Worm (Caenorhabditis elegans) whole organism, young adult: ENCODE measurements around the gene W03F9.1.
A peak's percentile ranks its signal among the peaks of the same experiment; 100 is the strongest.

Experiments used
- D2030.7 ChIP-seq: fragments of 200-800 bp; sonication (Bioruptor generic); IDR thresholded peaks from 2 replicates; pipeline ENCODE4 v1.3.6; 2022; ENCODE audit warnings: missing genetic modification reagents, missing genetic modification characterization, missing compliant biosample characterization
- F23B12.7 ChIP-seq: sonication (generic microtip); optimal IDR thresholded peaks from 2 replicates; lab custom pipeline; 2017; ENCODE audit warnings: missing genetic modification characterization, mild to moderate bottlenecking, missing compliant biosample characterization, antibody characterized with exemption, moderate library complexity; ENCODE audit not compliant: insufficient read depth
- F33H1.4 ChIP-seq: fragments of 200-800 bp; sonication (Bioruptor generic); IDR thresholded peaks from 2 replicates; pipeline ENCODE4 v1.3.6; 2022; ENCODE audit warnings: missing genetic modification reagents, missing genetic modification characterization, missing compliant biosample characterization
- F37B4.10 ChIP-seq: fragments of 200-800 bp; sonication (Bioruptor generic); IDR thresholded peaks from 2 replicates; pipeline ENCODE4 v1.3.6; 2022; ENCODE audit warnings: missing genetic modification characterization, missing compliant biosample characterization
- F49E8.2 ChIP-seq: sonication (generic microtip); optimal IDR thresholded peaks from 3 replicates; lab custom pipeline; 2017; ENCODE audit warnings: missing genetic modification characterization, mild to moderate bottlenecking, missing compliant biosample characterization, antibody characterized with exemption, moderate library complexity; ENCODE audit not compliant: insufficient read depth
- K12H6.12 ChIP-seq: fragments of 200-800 bp; sonication (Bioruptor generic); optimal IDR thresholded peaks from 2 replicates; lab custom pipeline; 2018; ENCODE audit warnings: mild to moderate bottlenecking, missing genetic modification characterization, missing compliant biosample characterization
- T07F8.4 ChIP-seq: sonication (generic microtip); optimal IDR thresholded peaks from 2 replicates; lab custom pipeline; 2016; ENCODE audit warnings: mild to moderate bottlenecking, missing genetic modification characterization, moderate library complexity, missing compliant biosample characterization
- Y53F4B.3 ChIP-seq: fragments of 200-800 bp; sonication (Bioruptor generic); IDR thresholded peaks from 2 replicates; pipeline ENCODE4 v1.3.6; 2022; ENCODE audit warnings: missing genetic modification reagents, missing genetic modification characterization, missing compliant biosample characterization
- Y53G8AR.9 ChIP-seq: fragments of 200-800 bp; sonication (Bioruptor generic); conservative IDR thresholded peaks from 2 replicates; pipeline ENCODE4 v1.3.6; 2022; ENCODE audit warnings: missing genetic modification reagents, missing genetic modification characterization, missing compliant biosample characterization
- Y56A3A.18 ChIP-seq: fragments of 200-800 bp; sonication (Bioruptor generic); IDR thresholded peaks from 2 replicates; pipeline ENCODE4 v1.3.6; 2022; ENCODE audit warnings: missing genetic modification reagents, missing genetic modification characterization, missing compliant biosample characterization
- attf-3 ChIP-seq: fragments of 200-800 bp; sonication (Bioruptor generic); conservative IDR thresholded peaks from 2 replicates; pipeline ENCODE4 v1.3.6; 2022; ENCODE audit warnings: missing genetic modification reagents, missing genetic modification characterization, missing compliant biosample characterization
- attf-5 ChIP-seq: fragments of 200-800 bp; sonication (Bioruptor generic); optimal IDR thresholded peaks from 2 replicates; lab custom pipeline; 2018; ENCODE audit warnings: mild to moderate bottlenecking, missing genetic modification characterization, missing compliant biosample characterization
- attf-6 ChIP-seq: fragments of 200-800 bp; sonication (Bioruptor generic); IDR thresholded peaks from 2 replicates; pipeline ENCODE4 v1.3.6; 2022; ENCODE audit warnings: missing genetic modification reagents, missing genetic modification characterization, missing compliant biosample characterization
- cebp-2 ChIP-seq: fragments of 200-800 bp; sonication (Bioruptor generic); IDR thresholded peaks from 2 replicates; pipeline ENCODE4 v1.3.6; 2022; ENCODE audit warnings: missing genetic modification characterization, missing compliant biosample characterization
- ceh-27 ChIP-seq: fragments of 200-800 bp; sonication (Bioruptor generic); optimal IDR thresholded peaks from 2 replicates; lab custom pipeline; 2018; ENCODE audit warnings: mild to moderate bottlenecking, missing genetic modification characterization, moderate library complexity, missing compliant biosample characterization
- ceh-58 ChIP-seq: fragments of 200-800 bp; sonication (Bioruptor generic); IDR thresholded peaks from 2 replicates; pipeline ENCODE4 v1.3.6; 2022; ENCODE audit warnings: missing genetic modification characterization, missing compliant biosample characterization
- ceh-79 ChIP-seq: sonication (generic microtip); optimal IDR thresholded peaks from 2 replicates; lab custom pipeline; 2017; ENCODE audit warnings: mild to moderate bottlenecking, missing genetic modification characterization, missing compliant biosample characterization
- dpff-1 ChIP-seq: sonication (generic microtip); optimal IDR thresholded peaks from 2 replicates; lab custom pipeline; 2017; ENCODE audit warnings: mild to moderate bottlenecking, missing genetic modification characterization, missing compliant biosample characterization
- dpl-1 ChIP-seq: fragments of 150-350 bp; optimal IDR thresholded peaks from 2 replicates; lab custom pipeline; 2014; ENCODE audit warnings: missing biosample characterization, missing genetic modification reagents, missing genetic modification characterization
- efl-1 ChIP-seq: fragments of 150-350 bp; optimal IDR thresholded peaks from 2 replicates; lab custom pipeline; 2014; ENCODE audit warnings: missing biosample characterization, missing genetic modification reagents, missing genetic modification characterization
- hmg-1.2 ChIP-seq: fragments of 200-800 bp; sonication (Bioruptor generic); IDR thresholded peaks from 2 replicates; pipeline ENCODE4 v1.3.6; 2022; ENCODE audit warnings: missing genetic modification reagents, missing genetic modification characterization, missing compliant biosample characterization
- lag-1 ChIP-seq: fragments of 200-800 bp; sonication (Bioruptor generic); IDR thresholded peaks from 2 replicates; pipeline ENCODE4 v1.3.6; 2022; ENCODE audit warnings: missing genetic modification reagents, missing genetic modification characterization, missing compliant biosample characterization
- lin-35 ChIP-seq, 3 experiments: fragments of 150-350 bp in 2 of 3; sonication (generic microtip) in 1 of 3; optimal IDR thresholded peaks; 2 replicates each; lab custom pipeline; 2014 to 2018; ENCODE audit warnings: missing biosample characterization in 3 of 3, missing genetic modification characterization in 3 of 3, missing genetic modification reagents in 3 of 3
- lin-54 ChIP-seq: fragments of 200-800 bp; sonication (Bioruptor generic); optimal IDR thresholded peaks from 2 replicates; lab custom pipeline; 2018; ENCODE audit warnings: mild to moderate bottlenecking, missing genetic modification characterization, missing compliant biosample characterization
- lir-1 ChIP-seq: fragments of 200-800 bp; sonication (Bioruptor generic); conservative IDR thresholded peaks from 2 replicates; pipeline ENCODE4 v1.3.6; 2022; ENCODE audit warnings: missing genetic modification reagents, missing genetic modification characterization, missing compliant biosample characterization
- lsl-1 ChIP-seq: fragments of 200-800 bp; sonication (Bioruptor generic); optimal IDR thresholded peaks from 2 replicates; lab custom pipeline; 2018; ENCODE audit warnings: mild to moderate bottlenecking, missing genetic modification characterization, moderate library complexity, missing compliant biosample characterization
- madf-10 ChIP-seq: sonication (generic microtip); optimal IDR thresholded peaks from 2 replicates; lab custom pipeline; 2016; ENCODE audit warnings: mild to moderate bottlenecking, missing genetic modification characterization, missing compliant biosample characterization
- madf-3 ChIP-seq: fragments of 200-800 bp; sonication (Bioruptor generic); IDR thresholded peaks from 2 replicates; pipeline ENCODE4 v1.3.6; 2022; ENCODE audit warnings: missing genetic modification reagents, missing genetic modification characterization, missing compliant biosample characterization
- madf-6 ChIP-seq: fragments of 200-800 bp; sonication (Bioruptor generic); IDR thresholded peaks from 2 replicates; pipeline ENCODE4 v1.3.6; 2022; ENCODE audit warnings: missing genetic modification reagents, missing genetic modification characterization, missing compliant biosample characterization
- madf-8 ChIP-seq: fragments of 200-800 bp; sonication (Bioruptor generic); conservative IDR thresholded peaks from 2 replicates; pipeline ENCODE4 v1.3.6; 2022; ENCODE audit warnings: missing genetic modification reagents, missing genetic modification characterization, missing compliant biosample characterization
- mcd-1 ChIP-seq: fragments of 200-800 bp; sonication (Bioruptor generic); IDR thresholded peaks from 2 replicates; pipeline ENCODE4 v1.3.6; 2022; ENCODE audit warnings: missing genetic modification reagents, missing genetic modification characterization, missing compliant biosample characterization
- mes-4 ChIP-seq: sonication (generic microtip); optimal IDR thresholded peaks from 2 replicates; lab custom pipeline; 2016; ENCODE audit warnings: missing genotype, missing genetic modification characterization, missing compliant biosample characterization
- nfya-1 ChIP-seq: sonication (generic microtip); optimal IDR thresholded peaks from 2 replicates; lab custom pipeline; 2017; ENCODE audit warnings: antibody characterized with exemption, missing compliant biosample characterization, missing genetic modification characterization, borderline replicate concordance; ENCODE audit not compliant: insufficient read depth
- nfyb-1 ChIP-seq: fragments of 200-800 bp; sonication (Bioruptor generic); IDR thresholded peaks from 2 replicates; pipeline ENCODE4 v1.3.6; 2022; ENCODE audit warnings: missing genetic modification reagents, missing genetic modification characterization, missing compliant biosample characterization
- nhr-120 ChIP-seq: fragments of 200-800 bp; sonication (Bioruptor generic); IDR thresholded peaks from 2 replicates; pipeline ENCODE4 v1.3.6; 2022; ENCODE audit warnings: missing genetic modification characterization, missing compliant biosample characterization
- nhr-179 ChIP-seq: sonication (generic microtip); optimal IDR thresholded peaks from 2 replicates; lab custom pipeline; 2016; ENCODE audit warnings: mild to moderate bottlenecking, missing genetic modification characterization, missing compliant biosample characterization
- rcor-1 ChIP-seq: fragments of 200-800 bp; sonication (Bioruptor generic); IDR thresholded peaks from 2 replicates; pipeline ENCODE4 v1.3.6; 2022; ENCODE audit warnings: missing genetic modification reagents, missing genetic modification characterization, missing compliant biosample characterization
- snpc-1.3 ChIP-seq: sonication (generic microtip); optimal IDR thresholded peaks from 2 replicates; lab custom pipeline; 2017; ENCODE audit warnings: missing genetic modification characterization, mild to moderate bottlenecking, missing compliant biosample characterization, antibody characterized with exemption, moderate library complexity, missing genotype, missing genetic modification reagents; ENCODE audit not compliant: insufficient read depth
- snpc-3.4 ChIP-seq: sonication (generic microtip); optimal IDR thresholded peaks from 2 replicates; lab custom pipeline; 2017; ENCODE audit warnings: missing genetic modification characterization, mild to moderate bottlenecking, missing compliant biosample characterization, antibody characterized with exemption, moderate library complexity, missing genotype, missing genetic modification reagents
- snpc-4 ChIP-seq, 5 experiments: fragments of 150-350 bp in 1 of 5; sonication (generic microtip) in 4 of 5; optimal IDR thresholded peaks; 2 replicates each; lab custom pipeline; 2014 to 2018; ENCODE audit warnings: missing genetic modification characterization in 5 of 5, missing biosample characterization in 3 of 5, antibody characterized with exemption in 2 of 5, mild to moderate bottlenecking in 2 of 5, missing compliant biosample characterization in 2 of 5, missing genotype in 2 of 5, moderate library complexity in 2 of 5, missing genetic modification reagents in 1 of 5
- tbp1 ChIP-seq: fragments of 200-800 bp; sonication (Bioruptor generic); optimal IDR thresholded peaks from 2 replicates; lab custom pipeline; 2018; ENCODE audit warnings: mild to moderate bottlenecking, missing genetic modification characterization, missing compliant biosample characterization
- tbx-9 ChIP-seq: sonication (generic microtip); optimal IDR thresholded peaks from 2 replicates; lab custom pipeline; 2016; ENCODE audit warnings: borderline replicate concordance, missing genetic modification characterization, inconsistent platforms, missing compliant biosample characterization
- tlf-1 ChIP-seq: fragments of 200-800 bp; sonication (Bioruptor generic); optimal IDR thresholded peaks from 2 replicates; lab custom pipeline; 2018; ENCODE audit warnings: mild to moderate bottlenecking, missing genetic modification characterization, missing compliant biosample characterization
- zfh-2 ChIP-seq: fragments of 200-800 bp; sonication (Bioruptor generic); conservative IDR thresholded peaks from 2 replicates; pipeline ENCODE4 v1.3.6; 2022; ENCODE audit warnings: missing genetic modification reagents, missing genetic modification characterization, missing compliant biosample characterization

Gene W03F9.1

ce11 chrV:104474-104873 is 22.0 kb downstream of the W03F9.1 start, which contains the start of gene picd-1:
TSS of gene picd-1 (plus strand) at chrV:104825.
- TF ChIP-seq rcor-1 (peak; percentile 28; the same call in 1 of the 2 replicates), snpc-3.4 (tag; lab: Kevin White, UChicago) (peak; percentile 40), nfyb-1 (GFP tag; lab: Robert Waterston, UW) (0 out of 2 replicates have a peak, but pooled peaks have one; percentile 46), lin-54 (GFP tag; lab: Kevin White, UChicago) (peak; percentile 51), dpff-1 (tag; lab: Kevin White, UChicago) (no peak), ceh-27 (GFP tag; lab: Kevin White, UChicago) (peak; percentile 24), D2030.7 (peak; percentile 69), madf-6 (GFP tag; lab: Robert Waterston, UW) (peak; percentile 22; the same call in 1 of the 2 replicates), ceh-79 (tag; lab: Kevin White, UChicago) (no peak), mcd-1 (peak; percentile 65), F33H1.4 (GFP tag; lab: Robert Waterston, UW) (peak; percentile 24; the same call in 1 of the 2 replicates), lsl-1 (peak; percentile 3), attf-3 (GFP tag; lab: Robert Waterston, UW) (peak; percentile 99), efl-1 (GFP tag; lab: Kevin White, UChicago) (peak; percentile 68), snpc-1.3 (tag; lab: Kevin White, UChicago) (peak; percentile 63), lin-35 (GFP tag; optimal IDR thresholded peaks at IDR 0.05; lab: Kevin White, UChicago) (peak in 1 of 3 experiments; percentile 36), F49E8.2 (tag; lab: Kevin White, UChicago) (peak; percentile 9), F23B12.7 (peak; percentile 59), madf-8 (no peak), snpc-4 (GFP tag; optimal IDR thresholded peaks at IDR 0.05; lab: Kevin White, UChicago) (no peak), snpc-4 (tag; optimal IDR thresholded peaks at IDR 0.05; lab: Kevin White, UChicago) (peak in 2 of 4 experiments; percentile 54 to 71), F37B4.10 (GFP tag; lab: Robert Waterston, UW) (no peak), nfya-1 (no peak), dpl-1 (GFP tag; lab: Kevin White, UChicago) (peak; percentile 45), tlf-1 (GFP tag; lab: Kevin White, UChicago) (no peak), hmg-1.2 (peak; percentile 21; the same call in 1 of the 2 replicates), attf-5 (GFP tag; lab: Kevin White, UChicago) (peak; percentile 65), tbp1 (peak; percentile 24), K12H6.12 (tag; lab: Kevin White, UChicago) (peak; percentile 29)

ce11 chrV:103977-104376 is 22.5 kb downstream of the W03F9.1 start, which contains the start of gene rps-27:
TSS of gene rps-27 (minus strand) at chrV:104077.
- TF ChIP-seq ceh-79 (tag; lab: Kevin White, UChicago) (no peak), ceh-58 (GFP tag; lab: Robert Waterston, UW) (no peak), T07F8.4 (tag; lab: Kevin White, UChicago) (no peak), nhr-120 (GFP tag; lab: Robert Waterston, UW) (no peak), Y53G8AR.9 (GFP tag; lab: Robert Waterston, UW) (no peak), madf-10 (tag; lab: Kevin White, UChicago) (no peak), mes-4 (tag; lab: Kevin White, UChicago) (no peak), nhr-179 (no peak), tbx-9 (tag; lab: Kevin White, UChicago) (no peak), zfh-2 (GFP tag; lab: Robert Waterston, UW) (no peak), lir-1 (GFP tag; lab: Robert Waterston, UW) (no peak), cebp-2 (GFP tag; lab: Robert Waterston, UW) (no peak), attf-6 (GFP tag; lab: Robert Waterston, UW) (no peak), lag-1 (GFP tag; lab: Robert Waterston, UW) (no peak), madf-3 (no peak), Y53F4B.3 (no peak), dpff-1 (tag; lab: Kevin White, UChicago) (no peak), tlf-1 (GFP tag; lab: Kevin White, UChicago) (no peak), Y56A3A.18 (no peak)
- TF ChIP-seq, all 124 proteins: peak for 0
